Worm (Caenorhabditis elegans) whole organism, early embryonic: ENCODE results near the gene R12H7.4.

Source experiments
- B0310.2 ChIP-seq: sonication (generic microtip); optimal IDR thresholded peaks from 2 replicates; lab custom pipeline; 2016; ENCODE audit warnings: mild to moderate bottlenecking, missing genetic modification characterization, missing compliant biosample characterization
- F13C5.2 ChIP-seq: sonication (generic microtip); optimal IDR thresholded peaks from 2 replicates; lab custom pipeline; 2017; ENCODE audit warnings: mild to moderate bottlenecking, missing genetic modification characterization, inconsistent platforms, missing compliant biosample characterization
- aly-1 ChIP-seq: sonication (generic microtip); optimal IDR thresholded peaks from 2 replicates; lab custom pipeline; 2016; ENCODE audit warnings: missing genetic modification characterization, missing compliant biosample characterization
- ama-1 ChIP-seq: fragments of 150-350 bp; optimal IDR thresholded peaks from 2 replicates; lab custom pipeline; 2014
- ceh-13 ChIP-seq: fragments of 200-800 bp; sonication (Bioruptor generic); optimal IDR thresholded peaks from 2 replicates; lab custom pipeline; 2018; ENCODE audit warnings: mild to moderate bottlenecking, missing genetic modification characterization, missing compliant biosample characterization
- ceh-36 ChIP-seq: sonication (generic microtip); optimal IDR thresholded peaks from 2 replicates; lab custom pipeline; 2016; ENCODE audit warnings: missing genetic modification characterization, inconsistent platforms, missing compliant biosample characterization
- ets-7 ChIP-seq: sonication (generic microtip); optimal IDR thresholded peaks from 2 replicates; lab custom pipeline; 2016; ENCODE audit warnings: missing genotype, missing genetic modification characterization, missing compliant biosample characterization
- flt-1 ChIP-seq: fragments of 200-800 bp; sonication (Bioruptor generic); IDR thresholded peaks from 2 replicates; pipeline ENCODE4 v1.3.6; 2022; ENCODE audit warnings: missing genetic modification characterization, missing compliant biosample characterization
- hmbx-1 ChIP-seq: sonication (generic microtip); optimal IDR thresholded peaks from 2 replicates; lab custom pipeline; 2016; ENCODE audit warnings: mild to moderate bottlenecking, missing genetic modification characterization, missing compliant biosample characterization
- hmg-4 ChIP-seq: fragments of 200-800 bp; sonication (Bioruptor generic); optimal IDR thresholded peaks from 2 replicates; lab custom pipeline; 2018; ENCODE audit warnings: mild to moderate bottlenecking, missing genetic modification characterization, missing compliant biosample characterization
- hnd-1 ChIP-seq: sonication (generic microtip); optimal IDR thresholded peaks from 2 replicates; lab custom pipeline; 2016; ENCODE audit warnings: missing genetic modification characterization, missing compliant biosample characterization
- pes-1 ChIP-seq: fragments of 200-800 bp; sonication (Bioruptor generic); IDR thresholded peaks from 2 replicates; pipeline ENCODE4 v1.3.6; 2022; ENCODE audit warnings: missing genetic modification reagents, missing genetic modification characterization, missing compliant biosample characterization
- scrt-1 ChIP-seq: fragments of 200-800 bp; sonication (Bioruptor generic); IDR thresholded peaks from 2 replicates; pipeline ENCODE4 v1.3.6; 2022; ENCODE audit warnings: missing genetic modification characterization, missing compliant biosample characterization
- sea-1 ChIP-seq: fragments of 200-800 bp; sonication (Bioruptor generic); conservative IDR thresholded peaks from 2 replicates; pipeline ENCODE4 v1.3.6; 2022; ENCODE audit warnings: missing genetic modification characterization, missing compliant biosample characterization
- tbx-11 ChIP-seq: fragments of 200-800 bp; sonication (Bioruptor generic); IDR thresholded peaks from 2 replicates; pipeline ENCODE4 v1.3.6; 2022; ENCODE audit warnings: missing genetic modification characterization, missing compliant biosample characterization
- tbx-37 ChIP-seq: fragments of 200-800 bp; sonication (Bioruptor generic); conservative IDR thresholded peaks from 2 replicates; pipeline ENCODE4 v1.3.6; 2022; ENCODE audit warnings: missing genetic modification reagents, missing genetic modification characterization, missing compliant biosample characterization
- tra-4 ChIP-seq: sonication (generic microtip); optimal IDR thresholded peaks from 2 replicates; lab custom pipeline; 2017; ENCODE audit warnings: missing genetic modification characterization, missing compliant biosample characterization

R12H7.4 gene

DNA sequence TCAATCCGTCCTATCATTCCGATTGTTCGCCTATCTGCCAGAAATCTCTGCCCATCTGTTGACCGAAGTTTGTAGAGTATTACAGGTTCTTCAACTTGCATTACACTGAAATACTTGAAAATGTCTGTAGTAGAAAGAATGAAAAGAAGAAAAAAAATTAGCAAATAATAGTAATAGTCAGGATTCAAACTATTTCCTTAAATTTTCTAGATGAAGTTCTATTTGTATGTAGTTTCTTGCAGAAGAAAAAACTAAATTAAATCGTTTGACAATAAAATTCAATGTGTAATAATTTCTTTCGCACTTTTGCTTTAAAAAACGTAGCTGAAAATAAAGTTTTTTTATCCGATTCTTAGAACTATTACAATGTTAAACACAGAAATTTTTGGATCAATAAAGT is 7.7 kb downstream of the R12H7.4 start, which contains the start of gene skr-19:
Gene skr-19 (minus strand): TSS at position 101 of the 400 bp plus-strand sequence.
- TF ChIP-seq B0310.2 (tag; lab: Kevin White, UChicago), result no peak
- TF ChIP-seq tbx-11 (GFP tag; lab: Robert Waterston, UW), result no peak
- no peak for TF ChIP-seq tra-4 (tag; lab: Kevin White, UChicago)
- no peak for TF ChIP-seq hmbx-1 (tag; lab: Kevin White, UChicago)
- no peak for TF ChIP-seq aly-1 (tag; lab: Kevin White, UChicago)
- no peak for TF ChIP-seq ceh-36 (tag; lab: Kevin White, UChicago)
- no peak for TF ChIP-seq sea-1 (GFP tag; lab: Robert Waterston, UW)
- no peak for TF ChIP-seq ceh-13
- TF ChIP-seq hmg-4 (GFP tag; lab: Kevin White, UChicago), result no peak
- TF ChIP-seq hnd-1, result no peak
- no peak for TF ChIP-seq F13C5.2
- TF ChIP-seq scrt-1 (GFP tag; lab: Robert Waterston, UW), result no peak
- no peak for TF ChIP-seq pes-1 (GFP tag; lab: Robert Waterston, UW)
- no peak for TF ChIP-seq flt-1
- TF ChIP-seq tbx-37 (GFP tag; lab: Robert Waterston, UW), result no peak
- TF ChIP-seq ama-1 (lab: Kevin White, UChicago), result no peak
- TF ChIP-seq ets-7 (tag; lab: Kevin White, UChicago), result no peak

DNA sequence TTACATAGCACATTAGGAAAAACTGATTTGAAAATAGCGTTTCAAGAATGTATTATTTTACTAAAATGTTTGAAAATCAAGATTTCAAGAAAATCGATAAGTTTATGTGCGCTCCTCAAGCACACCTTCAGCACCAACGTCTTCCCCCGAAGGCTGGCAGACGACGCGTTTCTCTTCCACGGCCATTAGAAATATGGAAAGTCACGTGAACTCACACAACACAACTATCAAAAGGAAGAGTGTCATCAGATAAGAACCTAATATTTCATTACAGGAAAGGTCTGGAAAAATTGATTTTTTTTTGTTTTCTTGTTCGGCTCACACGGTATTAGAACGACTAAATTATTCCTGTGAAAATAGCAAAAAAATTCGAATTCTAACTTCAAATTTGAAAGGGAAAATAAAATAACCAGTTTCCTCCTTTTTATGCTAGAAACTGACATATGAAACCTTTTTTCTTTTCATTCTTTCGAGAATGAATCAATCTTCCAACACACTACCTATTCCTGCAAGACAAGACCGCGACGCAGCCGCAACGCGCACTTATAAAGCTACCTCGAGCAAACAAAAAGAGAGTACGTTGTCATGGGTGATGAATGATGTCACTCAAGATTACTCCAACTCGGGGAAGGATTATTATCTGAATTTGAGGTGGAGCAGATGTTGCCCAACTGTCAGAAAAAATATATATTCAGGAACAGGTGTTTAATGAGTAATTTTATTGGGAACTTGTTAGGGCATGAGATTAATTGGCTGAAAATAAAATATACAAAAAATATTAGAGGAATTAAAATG is 8.4 kb downstream of the R12H7.4 start:
- TF ChIP-seq tra-4 (tag; lab: Kevin White, UChicago) (no peak), ceh-36 (tag; lab: Kevin White, UChicago) (peak; percentile 5), hmg-4 (GFP tag; lab: Kevin White, UChicago) (no peak), hnd-1 (no peak)

ce11 chrX:13226614-13227096 is 9.8 kb downstream of the R12H7.4 start, which contains the start of gene skr-21:
Gene skr-21, minus strand, starts transcription at chrX:13226664.
- TF ChIP-seq flt-1 (no peak), aly-1 (tag; lab: Kevin White, UChicago) (peak; percentile 28), pes-1 (GFP tag; lab: Robert Waterston, UW) (no peak), sea-1 (GFP tag; lab: Robert Waterston, UW) (0 out of 2 replicates have a peak, but pooled peaks have one; percentile 27), ceh-36 (tag; lab: Kevin White, UChicago) (no peak), ceh-13 (no peak), ama-1 (lab: Kevin White, UChicago) (no peak), B0310.2 (tag; lab: Kevin White, UChicago) (no peak), hnd-1 (no peak), tra-4 (tag; lab: Kevin White, UChicago) (no peak), hmbx-1 (tag; lab: Kevin White, UChicago) (no peak), tbx-11 (GFP tag; lab: Robert Waterston, UW) (no peak)

DNA sequence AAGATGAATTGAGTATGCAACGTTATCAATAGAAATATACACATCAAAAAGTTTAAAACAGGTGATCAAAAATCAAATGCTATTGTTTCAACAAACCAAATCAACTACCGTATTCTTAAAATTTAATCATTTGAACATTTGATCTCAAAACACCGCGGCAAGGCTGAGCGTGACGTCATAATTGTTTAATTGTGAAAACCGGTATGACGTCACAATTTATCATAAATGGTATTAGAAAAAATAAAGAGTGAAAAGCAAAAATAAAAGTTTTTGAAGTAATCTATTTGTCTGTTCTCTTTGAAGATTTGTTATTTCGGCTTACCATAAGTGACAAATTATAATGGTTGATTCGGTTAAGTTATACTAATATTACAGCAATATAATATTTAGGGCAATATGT is 10.9 kb downstream of the R12H7.4 start:
- TF ChIP-seq tbx-11 (GFP tag; lab: Robert Waterston, UW), result no peak
- no peak for TF ChIP-seq hmbx-1 (tag; lab: Kevin White, UChicago)

DNA sequence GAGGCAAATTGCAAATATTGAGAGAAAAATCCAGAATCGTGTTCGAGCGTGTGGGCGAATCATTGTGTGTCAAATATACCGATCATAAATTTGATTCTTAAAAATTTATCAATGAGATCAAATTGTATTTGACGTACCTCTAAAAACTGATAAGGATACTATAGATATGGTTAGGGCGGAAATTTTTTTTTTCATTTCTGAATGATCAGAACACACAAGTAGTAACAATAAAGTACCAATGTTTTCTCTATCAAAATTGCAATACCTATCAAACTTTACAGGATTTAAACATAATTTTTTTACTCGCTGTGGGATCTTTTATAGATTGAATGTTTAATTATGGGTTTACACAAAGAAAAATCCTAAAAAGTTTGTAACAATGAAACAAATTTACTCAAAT is 15.4 kb downstream of the R12H7.4 start, which contains the start of gene bgnt-1.5:
Gene bgnt-1.5 (minus strand): TSS at position 101 of the 400 bp plus-strand sequence.
- TF ChIP-seq ets-7 (tag; lab: Kevin White, UChicago) (no peak), sea-1 (GFP tag; lab: Robert Waterston, UW) (no peak), scrt-1 (GFP tag; lab: Robert Waterston, UW) (no peak), B0310.2 (tag; lab: Kevin White, UChicago) (no peak), hnd-1 (no peak), tbx-11 (GFP tag; lab: Robert Waterston, UW) (no peak), pes-1 (GFP tag; lab: Robert Waterston, UW) (no peak), tbx-37 (GFP tag; lab: Robert Waterston, UW) (no peak), aly-1 (tag; lab: Kevin White, UChicago) (no peak), ceh-36 (tag; lab: Kevin White, UChicago) (no peak), ama-1 (lab: Kevin White, UChicago) (no peak), ceh-13 (no peak), F13C5.2 (no peak), tra-4 (tag; lab: Kevin White, UChicago) (no peak), hmg-4 (GFP tag; lab: Kevin White, UChicago) (no peak), flt-1 (no peak), hmbx-1 (tag; lab: Kevin White, UChicago) (no peak)

ce11 chrX:13234879-13235278 is 18.0 kb downstream of the R12H7.4 start, which contains the start of gene K08H2.2:
Gene K08H2.2, minus strand, starts transcription at chrX:13234979.
- TF ChIP-seq hnd-1 (no peak), tbx-37 (GFP tag; lab: Robert Waterston, UW) (no peak)

- no peak for TF ChIP-seq tra-4 (tag; lab: Kevin White, UChicago)
- no peak for TF ChIP-seq scrt-1 (GFP tag; lab: Robert Waterston, UW)
- TF ChIP-seq ceh-36 (tag; lab: Kevin White, UChicago), result no peak
- TF ChIP-seq flt-1, result no peak
- no peak for TF ChIP-seq ama-1 (lab: Kevin White, UChicago)
- no peak for TF ChIP-seq B0310.2 (tag; lab: Kevin White, UChicago)
- no peak for TF ChIP-seq F13C5.2
- TF ChIP-seq tbx-37 (GFP tag; lab: Robert Waterston, UW), result no peak
- no peak for TF ChIP-seq hmg-4 (GFP tag; lab: Kevin White, UChicago)
Observed at ce11 chrX:13237102-13237501, 20.2 kb downstream of the R12H7.4 start, which contains the start of gene K08H2.3. Gene K08H2.3, plus strand, starts transcription at chrX:13237402.
